Fruit fly (Drosophila melanogaster): ENCODE results near the gene CG6791.

- TF ChIP-seq h (optimal IDR thresholded peaks at IDR 0.05) (no peak), ttk (optimal IDR thresholded peaks at IDR 0.05) (no peak), psq (optimal IDR thresholded peaks at IDR 0.05) (no peak), Sin3A (optimal IDR thresholded peaks at IDR 0.05) (no peak)
Observed at dm6 chr3R:11625544-11625943, 35.6 kb upstream of the CG6791 start, which contains the start of gene Zaf1.
